ENCODE assay signal across 1 fruit fly cellular context in the genomic region with DNA sequence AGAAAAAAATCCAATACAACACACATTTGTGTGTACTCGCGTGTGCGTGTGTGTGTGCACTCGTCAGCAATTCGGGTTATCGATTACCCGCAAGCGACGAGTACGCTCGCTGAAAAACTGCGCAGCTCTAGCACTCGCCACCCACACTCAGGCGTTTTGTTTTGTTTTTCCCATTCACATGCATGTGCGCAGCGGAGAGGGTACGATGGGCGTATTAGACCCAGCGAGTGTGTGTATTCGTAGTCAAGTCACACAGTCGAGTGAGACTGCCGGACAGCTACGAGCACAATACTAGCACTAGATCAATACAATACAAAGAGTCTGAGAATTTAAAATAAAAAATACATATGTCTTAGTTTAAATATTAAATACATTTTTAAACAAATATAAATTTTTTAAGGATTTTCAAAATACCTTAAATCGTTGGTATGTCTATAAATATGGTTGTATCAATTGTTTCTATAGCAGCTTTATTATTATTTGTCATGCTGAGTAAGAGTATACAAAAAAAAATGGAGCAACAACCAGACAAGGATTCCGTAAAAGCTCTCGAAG.
TF ChIP-seq lines count a peak whose summit lies in the region.

A gene (minus strand): TSS at position 37 of the 555 bp plus-strand sequence.
A gene (plus strand): TSS at position 306 of the 555 bp plus-strand sequence.

TF ChIP-seq in whole organism, embryonic, 481 proteins besides CTCF, POLR2A, EP300 and RAD21 (continued from another document):
- TF ChIP-seq CG12236 (GFP tag; optimal IDR thresholded peaks at IDR 0.05; lab: Kevin White, UChicago), result peak; percentile 64
- TF ChIP-seq CG12155 (GFP tag; optimal IDR thresholded peaks at IDR 0.05; lab: Kevin White, UChicago), result peak; percentile 100
- peak; percentile 77 for TF ChIP-seq Atf3 (GFP tag; optimal IDR thresholded peaks at IDR 0.05; lab: Kevin White, UChicago)
- TF ChIP-seq B-H1 (GFP tag; IDR thresholded peaks at IDR 0.05; lab: Robert Waterston, UW), result peak; percentile 89
- TF ChIP-seq ttk (GFP tag; IDR thresholded peaks at IDR 0.05; lab: Robert Waterston, UW), result peak; percentile 67
- peak; percentile 83 for TF ChIP-seq CoRest (tag; optimal IDR thresholded peaks at IDR 0.05; lab: Kevin White, UChicago)
- peak; percentile 78 for TF ChIP-seq seq (GFP tag; IDR thresholded peaks at IDR 0.05; lab: Robert Waterston, UW)
- TF ChIP-seq CG31224 (GFP tag; IDR thresholded peaks at IDR 0.05; lab: Robert Waterston, UW), result peak; percentile 76
- no peak for TF ChIP-seq br (optimal IDR thresholded peaks at IDR 0.05; lab: Kevin White, UChicago)
- no peak for TF ChIP-seq CG15011 (GFP tag; optimal IDR thresholded peaks at IDR 0.05; lab: Kevin White, UChicago)
- peak; percentile 87 for TF ChIP-seq CG11504 (tag; optimal IDR thresholded peaks at IDR 0.05; lab: Kevin White, UChicago)
- TF ChIP-seq CG14667 (GFP tag; IDR thresholded peaks at IDR 0.05; lab: Robert Waterston, UW), result peak; percentile 77
- peak; percentile 90 for TF ChIP-seq Ada2b (GFP tag; IDR thresholded peaks at IDR 0.05; lab: Robert Waterston, UW)
- peak; percentile 89 for TF ChIP-seq CG13775 (GFP tag; optimal IDR thresholded peaks at IDR 0.05; lab: Kevin White, UChicago)
- peak; percentile 92 for TF ChIP-seq gce (GFP tag; IDR thresholded peaks at IDR 0.05; lab: Robert Waterston, UW)
- peak; percentile 74 for TF ChIP-seq Spps (tag; optimal IDR thresholded peaks at IDR 0.05; lab: Kevin White, UChicago)
- peak; percentile 53; the same call in 2 of the 3 replicates for TF ChIP-seq CG34224 (GFP tag; IDR thresholded peaks at IDR 0.05; lab: Robert Waterston, UW; ENCODE audit: partially characterized antibody)
- TF ChIP-seq otp (GFP tag; IDR thresholded peaks at IDR 0.05; lab: Robert Waterston, UW), result peak; percentile 90
- TF ChIP-seq Rfx (GFP tag; IDR thresholded peaks at IDR 0.05; lab: Robert Waterston, UW), result peak; percentile 97
- peak; percentile 98 for TF ChIP-seq Ets65A (GFP tag; lab: Kevin White, UChicago)
